Worm (Caenorhabditis elegans) whole organism, young adult: ENCODE data around the gene cyp-44A1.

ENCODE experiments used
- B0035.1 ChIP-seq: sonication (generic microtip); optimal IDR thresholded peaks from 2 replicates; lab custom pipeline; 2016; ENCODE audit warnings: missing genetic modification characterization, mild to moderate bottlenecking, missing compliant biosample characterization, missing genotype, missing genetic modification reagents
- C06A6.2 ChIP-seq: fragments of 200-800 bp; sonication (Bioruptor generic); conservative IDR thresholded peaks from 2 replicates; pipeline ENCODE4 v1.3.6; 2022; ENCODE audit warnings: missing genetic modification characterization, missing compliant biosample characterization
- D2030.7 ChIP-seq: fragments of 200-800 bp; sonication (Bioruptor generic); IDR thresholded peaks from 2 replicates; pipeline ENCODE4 v1.3.6; 2022; ENCODE audit warnings: missing genetic modification reagents, missing genetic modification characterization, missing compliant biosample characterization
- F33H1.4 ChIP-seq: fragments of 200-800 bp; sonication (Bioruptor generic); IDR thresholded peaks from 2 replicates; pipeline ENCODE4 v1.3.6; 2022; ENCODE audit warnings: missing genetic modification reagents, missing genetic modification characterization, missing compliant biosample characterization
- F49E8.2 ChIP-seq: sonication (generic microtip); optimal IDR thresholded peaks from 3 replicates; lab custom pipeline; 2017; ENCODE audit warnings: missing genetic modification characterization, mild to moderate bottlenecking, missing compliant biosample characterization, antibody characterized with exemption, moderate library complexity; ENCODE audit not compliant: insufficient read depth
- F52B5.7 ChIP-seq: sonication (generic microtip); optimal IDR thresholded peaks from 2 replicates; lab custom pipeline; 2016; ENCODE audit warnings: mild to moderate bottlenecking, missing genetic modification characterization, missing compliant biosample characterization
- Y53F4B.3 ChIP-seq: fragments of 200-800 bp; sonication (Bioruptor generic); IDR thresholded peaks from 2 replicates; pipeline ENCODE4 v1.3.6; 2022; ENCODE audit warnings: missing genetic modification reagents, missing genetic modification characterization, missing compliant biosample characterization
- Y53G8AR.9 ChIP-seq: fragments of 200-800 bp; sonication (Bioruptor generic); conservative IDR thresholded peaks from 2 replicates; pipeline ENCODE4 v1.3.6; 2022; ENCODE audit warnings: missing genetic modification reagents, missing genetic modification characterization, missing compliant biosample characterization
- Y67H2A.10 ChIP-seq: fragments of 200-800 bp; sonication (Bioruptor generic); conservative IDR thresholded peaks from 2 replicates; pipeline ENCODE4 v1.3.6; 2022; ENCODE audit warnings: missing genetic modification reagents, missing genetic modification characterization, missing compliant biosample characterization
- Y79H2A.3 ChIP-seq: fragments of 200-800 bp; sonication (Bioruptor generic); conservative IDR thresholded peaks from 2 replicates; pipeline ENCODE4 v1.3.6; 2022; ENCODE audit warnings: missing genetic modification reagents, missing genetic modification characterization, missing compliant biosample characterization
- akir-1 ChIP-seq: fragments of 200-800 bp; sonication (Bioruptor generic); optimal IDR thresholded peaks from 2 replicates; lab custom pipeline; 2018; ENCODE audit warnings: mild to moderate bottlenecking, missing genetic modification characterization, moderate library complexity, missing compliant biosample characterization
- aptf-2 ChIP-seq: fragments of 200-800 bp; sonication (Bioruptor generic); conservative IDR thresholded peaks from 2 replicates; pipeline ENCODE4 v1.3.6; 2022; ENCODE audit warnings: missing genetic modification reagents, missing genetic modification characterization, missing compliant biosample characterization
- attf-5 ChIP-seq: fragments of 200-800 bp; sonication (Bioruptor generic); optimal IDR thresholded peaks from 2 replicates; lab custom pipeline; 2018; ENCODE audit warnings: mild to moderate bottlenecking, missing genetic modification characterization, missing compliant biosample characterization
- cebp-1 ChIP-seq, 2 experiments: fragments of 200-800 bp in 1 of 2; sonication (Bioruptor generic) in 1 of 2; sonication (generic microtip) in 1 of 2; IDR thresholded peaks in 1 of 2; optimal IDR thresholded peaks in 1 of 2; 2 replicates each; pipeline versions ENCODE4 v1.3.6 to Lab custom; 2017 to 2022; ENCODE audit warnings: missing compliant biosample characterization in 2 of 2, missing genetic modification characterization in 2 of 2, mild to moderate bottlenecking in 1 of 2, missing genetic modification reagents in 1 of 2, moderate library complexity in 1 of 2
- ceh-27 ChIP-seq: fragments of 200-800 bp; sonication (Bioruptor generic); optimal IDR thresholded peaks from 2 replicates; lab custom pipeline; 2018; ENCODE audit warnings: mild to moderate bottlenecking, missing genetic modification characterization, moderate library complexity, missing compliant biosample characterization
- ceh-58 ChIP-seq: fragments of 200-800 bp; sonication (Bioruptor generic); IDR thresholded peaks from 2 replicates; pipeline ENCODE4 v1.3.6; 2022; ENCODE audit warnings: missing genetic modification characterization, missing compliant biosample characterization
- ceh-79 ChIP-seq: sonication (generic microtip); optimal IDR thresholded peaks from 2 replicates; lab custom pipeline; 2017; ENCODE audit warnings: mild to moderate bottlenecking, missing genetic modification characterization, missing compliant biosample characterization
- dox-1 ChIP-seq: fragments of 200-800 bp; sonication (Bioruptor generic); IDR thresholded peaks from 2 replicates; pipeline ENCODE4 v1.3.6; 2022; ENCODE audit warnings: missing genetic modification reagents, missing genetic modification characterization, missing compliant biosample characterization
- efl-1 ChIP-seq: fragments of 150-350 bp; optimal IDR thresholded peaks from 2 replicates; lab custom pipeline; 2014; ENCODE audit warnings: missing biosample characterization, missing genetic modification reagents, missing genetic modification characterization
- egl-44 ChIP-seq: fragments of 200-800 bp; sonication (Bioruptor generic); IDR thresholded peaks from 2 replicates; pipeline ENCODE4 v1.3.6; 2022; ENCODE audit warnings: missing genetic modification reagents, missing genetic modification characterization, missing compliant biosample characterization
- egrh-3 ChIP-seq: fragments of 200-800 bp; sonication (Bioruptor generic); IDR thresholded peaks from 2 replicates; pipeline ENCODE4 v1.3.6; 2022; ENCODE audit warnings: missing genetic modification reagents, missing genetic modification characterization, missing compliant biosample characterization
- gei-17 ChIP-seq: fragments of 200-800 bp; sonication (Bioruptor generic); optimal IDR thresholded peaks from 2 replicates; lab custom pipeline; 2018; ENCODE audit warnings: mild to moderate bottlenecking, missing genetic modification characterization, missing compliant biosample characterization
- him-1 ChIP-seq: sonication (generic microtip); optimal IDR thresholded peaks from 2 replicates; lab custom pipeline; 2016; ENCODE audit warnings: missing genotype, missing genetic modification reagents, missing genetic modification characterization, missing compliant biosample characterization
- hlh-12 ChIP-seq: sonication (generic microtip); optimal IDR thresholded peaks from 2 replicates; lab custom pipeline; 2016; ENCODE audit warnings: missing genetic modification characterization, missing compliant biosample characterization
- hmg-1.2 ChIP-seq: fragments of 200-800 bp; sonication (Bioruptor generic); IDR thresholded peaks from 2 replicates; pipeline ENCODE4 v1.3.6; 2022; ENCODE audit warnings: missing genetic modification reagents, missing genetic modification characterization, missing compliant biosample characterization
- let-607 ChIP-seq, 2 experiments: fragments of 200-800 bp in 1 of 2; sonication (Bioruptor generic) in 1 of 2; sonication (generic microtip) in 1 of 2; optimal IDR thresholded peaks; 2 replicates each; lab custom pipeline; 2016 to 2018; ENCODE audit warnings: mild to moderate bottlenecking in 2 of 2, missing compliant biosample characterization in 2 of 2, missing genetic modification characterization in 2 of 2, moderate library complexity in 2 of 2, missing genotype in 1 of 2
- lin-26 ChIP-seq: fragments of 200-800 bp; sonication (Bioruptor generic); IDR thresholded peaks from 2 replicates; pipeline ENCODE4 v1.3.6; 2022; ENCODE audit warnings: missing genetic modification reagents, missing genetic modification characterization, missing compliant biosample characterization
- lin-40 ChIP-seq: sonication (generic microtip); optimal IDR thresholded peaks from 2 replicates; lab custom pipeline; 2016; ENCODE audit warnings: missing genetic modification characterization, mild to moderate bottlenecking, missing compliant biosample characterization, missing genotype, missing genetic modification reagents
- lir-1 ChIP-seq: fragments of 200-800 bp; sonication (Bioruptor generic); conservative IDR thresholded peaks from 2 replicates; pipeline ENCODE4 v1.3.6; 2022; ENCODE audit warnings: missing genetic modification reagents, missing genetic modification characterization, missing compliant biosample characterization
- lsl-1 ChIP-seq: fragments of 200-800 bp; sonication (Bioruptor generic); optimal IDR thresholded peaks from 2 replicates; lab custom pipeline; 2018; ENCODE audit warnings: mild to moderate bottlenecking, missing genetic modification characterization, moderate library complexity, missing compliant biosample characterization
- madf-6 ChIP-seq: fragments of 200-800 bp; sonication (Bioruptor generic); IDR thresholded peaks from 2 replicates; pipeline ENCODE4 v1.3.6; 2022; ENCODE audit warnings: missing genetic modification reagents, missing genetic modification characterization, missing compliant biosample characterization
- mes-4 ChIP-seq: sonication (generic microtip); optimal IDR thresholded peaks from 2 replicates; lab custom pipeline; 2016; ENCODE audit warnings: missing genotype, missing genetic modification characterization, missing compliant biosample characterization
- nfya-1 ChIP-seq: sonication (generic microtip); optimal IDR thresholded peaks from 2 replicates; lab custom pipeline; 2017; ENCODE audit warnings: antibody characterized with exemption, missing compliant biosample characterization, missing genetic modification characterization, borderline replicate concordance; ENCODE audit not compliant: insufficient read depth
- nfya-2 ChIP-seq: fragments of 200-800 bp; sonication (Bioruptor generic); IDR thresholded peaks from 2 replicates; pipeline ENCODE4 v1.3.6; 2022; ENCODE audit warnings: missing genetic modification reagents, missing genetic modification characterization, missing compliant biosample characterization
- nfyb-1 ChIP-seq: fragments of 200-800 bp; sonication (Bioruptor generic); IDR thresholded peaks from 2 replicates; pipeline ENCODE4 v1.3.6; 2022; ENCODE audit warnings: missing genetic modification reagents, missing genetic modification characterization, missing compliant biosample characterization
- nhr-179 ChIP-seq: sonication (generic microtip); optimal IDR thresholded peaks from 2 replicates; lab custom pipeline; 2016; ENCODE audit warnings: mild to moderate bottlenecking, missing genetic modification characterization, missing compliant biosample characterization
- pha-4 ChIP-seq: fragments of 150-350 bp; sonication (generic microtip); optimal IDR thresholded peaks from 2 replicates; lab custom pipeline; 2014; ENCODE audit warnings: missing biosample characterization, missing genetic modification reagents, missing genetic modification characterization
- rcor-1 ChIP-seq: fragments of 200-800 bp; sonication (Bioruptor generic); IDR thresholded peaks from 2 replicates; pipeline ENCODE4 v1.3.6; 2022; ENCODE audit warnings: missing genetic modification reagents, missing genetic modification characterization, missing compliant biosample characterization
- sea-2 ChIP-seq: fragments of 200-800 bp; sonication (Bioruptor generic); IDR thresholded peaks from 2 replicates; pipeline ENCODE4 v1.3.6; 2022; ENCODE audit warnings: missing genetic modification characterization, missing compliant biosample characterization
- snpc-1.1 ChIP-seq: sonication (generic microtip); optimal IDR thresholded peaks from 2 replicates; lab custom pipeline; 2017; ENCODE audit warnings: missing genetic modification characterization, mild to moderate bottlenecking, missing compliant biosample characterization, antibody characterized with exemption, moderate library complexity, missing genotype, missing genetic modification reagents; ENCODE audit not compliant: insufficient read depth
- snpc-4 ChIP-seq, 5 experiments: fragments of 150-350 bp in 1 of 5; sonication (generic microtip) in 4 of 5; optimal IDR thresholded peaks; 2 replicates each; lab custom pipeline; 2014 to 2018; ENCODE audit warnings: missing genetic modification characterization in 5 of 5, missing biosample characterization in 3 of 5, antibody characterized with exemption in 2 of 5, mild to moderate bottlenecking in 2 of 5, missing compliant biosample characterization in 2 of 5, missing genotype in 2 of 5, moderate library complexity in 2 of 5, missing genetic modification reagents in 1 of 5
- xnd-1 ChIP-seq: sonication (generic microtip); optimal IDR thresholded peaks from 2 replicates; lab custom pipeline; 2016; ENCODE audit warnings: missing genotype, missing genetic modification reagents, missing genetic modification characterization, missing compliant biosample characterization
- ztf-18 ChIP-seq: sonication (generic microtip); optimal IDR thresholded peaks from 2 replicates; lab custom pipeline; 2016; ENCODE audit warnings: missing genotype, mild to moderate bottlenecking, missing genetic modification characterization, missing compliant biosample characterization

Gene cyp-44A1

DNA sequence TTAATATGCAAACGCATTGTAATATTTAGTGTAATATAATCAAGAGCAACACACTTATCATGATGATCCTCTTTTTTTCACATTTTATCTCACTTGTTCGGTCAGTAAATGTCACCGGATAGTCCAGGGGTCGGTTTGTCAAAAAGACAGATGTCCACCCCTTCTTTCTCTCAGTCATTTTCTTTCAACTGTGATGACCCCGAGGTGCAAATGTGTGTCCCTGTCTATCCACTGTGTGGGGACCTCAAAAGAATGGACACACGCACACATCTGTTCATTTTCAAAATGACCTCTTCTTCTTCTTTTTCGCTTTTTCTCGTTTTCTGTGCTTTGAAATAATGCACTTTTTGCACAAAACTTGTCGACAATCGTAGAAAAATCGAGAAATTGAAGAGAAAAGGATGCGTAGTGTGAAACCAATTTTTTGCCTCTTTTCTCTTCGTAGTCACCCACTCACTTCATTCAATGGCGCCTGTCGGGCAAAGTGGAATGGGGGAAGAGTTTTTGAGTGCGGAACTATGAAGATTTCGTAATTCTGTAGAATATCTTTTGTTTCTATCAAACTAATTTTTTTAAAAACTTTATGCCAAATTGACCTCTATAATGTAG lies 40.0 kb upstream of the cyp-44A1 start:
- TF ChIP-seq cebp-1 (GFP tag; IDR thresholded peaks at IDR 0.05; lab: Robert Waterston, UW), result no peak
- TF ChIP-seq cebp-1 (tag; optimal IDR thresholded peaks at IDR 0.05; lab: Kevin White, UChicago), result peak; percentile 70
- no peak for TF ChIP-seq Y79H2A.3 (GFP tag; lab: Robert Waterston, UW)

DNA sequence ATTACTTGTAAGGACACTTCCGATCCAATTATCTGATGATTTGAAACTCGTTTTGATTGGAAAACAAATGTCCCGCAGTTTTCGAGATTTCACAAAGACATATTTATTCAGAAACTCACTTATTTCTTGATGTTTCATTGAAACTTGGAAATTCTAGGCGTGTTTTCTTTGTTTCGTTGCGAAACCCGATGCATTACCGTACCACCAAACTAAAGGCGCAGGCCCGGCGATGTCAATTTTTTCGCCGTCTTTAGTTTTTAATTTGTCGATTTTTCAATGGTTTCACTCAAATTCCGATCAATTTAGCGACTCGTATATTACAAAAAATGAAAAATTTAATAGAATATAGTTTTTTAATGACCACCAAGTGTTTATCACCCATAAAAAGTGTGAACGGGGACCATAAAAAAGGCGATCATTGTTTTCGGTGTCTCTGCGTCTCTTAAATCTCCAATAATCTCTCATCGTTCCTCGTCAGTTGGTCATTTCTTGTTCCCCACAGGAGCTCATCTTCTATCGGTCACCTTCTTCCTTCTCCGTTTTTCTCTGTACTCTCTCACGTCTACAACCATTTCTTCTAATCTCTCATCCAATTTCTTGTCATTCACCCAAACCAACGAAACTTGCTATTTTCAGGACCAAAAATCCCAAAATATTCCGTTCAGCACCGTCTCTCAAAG lies 38.0 kb upstream of the cyp-44A1 start, which contains the start of gene clr-1:
TSS of gene clr-1 (plus strand) at position 630 of the 680 bp plus-strand sequence.
- TF ChIP-seq hlh-12 (tag; lab: Kevin White, UChicago) (no peak), xnd-1 (tag; lab: Kevin White, UChicago) (peak; percentile 89), C06A6.2 (GFP tag; lab: Robert Waterston, UW) (no peak), B0035.1 (no peak), him-1 (tag; lab: Kevin White, UChicago) (no peak), lin-40 (tag; lab: Kevin White, UChicago) (no peak), rcor-1 (no peak), Y79H2A.3 (GFP tag; lab: Robert Waterston, UW) (no peak), snpc-1.1 (tag; lab: Kevin White, UChicago) (no peak), pha-4 (tag; lab: Kevin White, UChicago) (no peak), akir-1 (GFP tag; lab: Kevin White, UChicago) (no peak), sea-2 (GFP tag; lab: Robert Waterston, UW) (no peak), ceh-58 (GFP tag; lab: Robert Waterston, UW) (no peak), dox-1 (GFP tag; lab: Robert Waterston, UW) (no peak), nfya-2 (GFP tag; lab: Robert Waterston, UW) (no peak), aptf-2 (GFP tag; lab: Robert Waterston, UW) (no peak), egl-44 (GFP tag; lab: Robert Waterston, UW) (no peak), Y53F4B.3 (GFP tag; lab: Robert Waterston, UW) (no peak), nfyb-1 (GFP tag; lab: Robert Waterston, UW) (no peak), lsl-1 (peak; percentile 94), efl-1 (GFP tag; lab: Kevin White, UChicago) (peak; percentile 6), Y53G8AR.9 (GFP tag; lab: Robert Waterston, UW) (no peak), mes-4 (no peak), snpc-4 (GFP tag; optimal IDR thresholded peaks at IDR 0.05; lab: Kevin White, UChicago) (no peak), snpc-4 (tag; optimal IDR thresholded peaks at IDR 0.05; lab: Kevin White, UChicago) (no peak), nhr-179 (tag; lab: Kevin White, UChicago) (no peak), lin-26 (GFP tag; lab: Robert Waterston, UW) (no peak), F52B5.7 (tag; lab: Kevin White, UChicago) (no peak), Y67H2A.10 (GFP tag; lab: Robert Waterston, UW) (no peak), ceh-79 (tag; lab: Kevin White, UChicago) (no peak), lir-1 (GFP tag; lab: Robert Waterston, UW) (no peak), F33H1.4 (GFP tag; lab: Robert Waterston, UW) (peak; percentile 89), madf-6 (GFP tag; lab: Robert Waterston, UW) (peak; percentile 94), attf-5 (GFP tag; lab: Kevin White, UChicago) (no peak), gei-17 (no peak), egrh-3 (GFP tag; lab: Robert Waterston, UW) (no peak), D2030.7 (GFP tag; lab: Robert Waterston, UW) (peak; percentile 28; the same call in 1 of the 2 replicates), hmg-1.2 (GFP tag; lab: Robert Waterston, UW) (peak; percentile 49; the same call in 1 of the 2 replicates), nfya-1 (no peak), ztf-18 (tag; lab: Kevin White, UChicago) (no peak), ceh-27 (GFP tag; lab: Kevin White, UChicago) (no peak), F49E8.2 (tag; lab: Kevin White, UChicago) (no peak), let-607 (tag; optimal IDR thresholded peaks at IDR 0.05; lab: Kevin White, UChicago) (no peak)
